Fruit fly (Drosophila melanogaster) whole organism, embryonic: Measurements from ENCODE around the gene Trf5.

Source experiments
- Antp ChIP-seq: fragments of 200-800 bp; sonication (Bioruptor generic); optimal IDR thresholded peaks from 3 replicates; lab custom pipeline; 2016; ENCODE audit warnings: missing biosample characterization, missing genetic modification characterization
- BtbVII ChIP-seq: fragments of 200-800 bp; sonication (Bioruptor generic); optimal IDR thresholded peaks from 3 replicates; lab custom pipeline; 2017; ENCODE audit warnings: missing biosample characterization, mild to moderate bottlenecking, missing genetic modification characterization
- CG10147 ChIP-seq: fragments of 200-800 bp; sonication (Bioruptor generic); optimal IDR thresholded peaks from 2 replicates; lab custom pipeline; 2019; ENCODE audit warnings: missing biosample characterization, mild to moderate bottlenecking, missing genetic modification characterization, moderate library complexity
- CG10321 ChIP-seq: fragments of 200-800 bp; sonication (Bioruptor generic); IDR thresholded peaks from 2 replicates; pipeline ENCODE4 v1.3.6; 2022; ENCODE audit warnings: missing biosample characterization, missing genetic modification characterization
- CG10543 ChIP-seq: fragments of 200-800 bp; sonication (Bioruptor generic); optimal IDR thresholded peaks from 3 replicates; lab custom pipeline; 2017; ENCODE audit warnings: missing biosample characterization, mild to moderate bottlenecking, missing genetic modification characterization, moderate library complexity
- CG11504 ChIP-seq: fragments of 200-800 bp; sonication (Bioruptor generic); optimal IDR thresholded peaks from 3 replicates; lab custom pipeline; 2019; ENCODE audit warnings: missing biosample characterization, mild to moderate bottlenecking, missing genetic modification characterization, moderate library complexity
- CG12769 ChIP-seq: fragments of 200-800 bp; sonication (Bioruptor generic); optimal IDR thresholded peaks from 2 replicates; lab custom pipeline; 2019; ENCODE audit warnings: missing biosample characterization, mild to moderate bottlenecking, missing genetic modification characterization, moderate library complexity
- CG13424 ChIP-seq: fragments of 200-800 bp; sonication (Bioruptor generic); optimal IDR thresholded peaks from 2 replicates; lab custom pipeline; 2019; ENCODE audit warnings: missing biosample characterization, mild to moderate bottlenecking, missing genetic modification characterization, moderate library complexity
- CG14441 ChIP-seq: fragments of 200-800 bp; sonication (Bioruptor generic); IDR thresholded peaks from 2 replicates; pipeline ENCODE4 v1.3.6; 2022; ENCODE audit warnings: missing biosample characterization, missing genetic modification characterization
- CG15514 ChIP-seq: fragments of 200-800 bp; sonication (Bioruptor generic); optimal IDR thresholded peaks from 3 replicates; lab custom pipeline; 2017; ENCODE audit warnings: missing biosample characterization, missing genetic modification characterization, mild to moderate bottlenecking, moderate library complexity, missing genetic modification reagents
- CG16779 ChIP-seq: fragments of 200-800 bp; sonication (Bioruptor generic); IDR thresholded peaks from 2 replicates; pipeline ENCODE4 v1.3.6; 2022; ENCODE audit warnings: missing biosample characterization, missing genetic modification characterization
- CG17612 ChIP-seq: fragments of 200-800 bp; sonication (Bioruptor generic); IDR thresholded peaks from 2 replicates; pipeline ENCODE4 v1.3.6; 2022; ENCODE audit warnings: missing biosample characterization, missing genetic modification characterization
- CG2116 ChIP-seq: fragments of 200-800 bp; sonication (Bioruptor generic); optimal IDR thresholded peaks from 3 replicates; lab custom pipeline; 2018; ENCODE audit warnings: missing biosample characterization, mild to moderate bottlenecking, missing genetic modification characterization
- CG2199 ChIP-seq: fragments of 200-800 bp; sonication (Bioruptor generic); IDR thresholded peaks from 3 replicates; pipeline ENCODE4 v1.3.6; 2022; ENCODE audit warnings: missing biosample characterization, missing genetic modification characterization
- CG2202 ChIP-seq: fragments of 200-800 bp; sonication (Bioruptor generic); optimal IDR thresholded peaks from 2 replicates; lab custom pipeline; 2018; ENCODE audit warnings: missing biosample characterization, mild to moderate bottlenecking, missing genetic modification characterization
- CG31365 ChIP-seq: fragments of 200-800 bp; sonication (Bioruptor generic); optimal IDR thresholded peaks from 2 replicates; lab custom pipeline; 2018; ENCODE audit warnings: missing biosample characterization, mild to moderate bottlenecking, missing genetic modification characterization
- CG6683 ChIP-seq: fragments of 200-800 bp; sonication (Bioruptor generic); optimal IDR thresholded peaks from 2 replicates; lab custom pipeline; 2017; ENCODE audit warnings: missing biosample characterization, mild to moderate bottlenecking, missing genetic modification characterization, missing genetic modification reagents
- CG6854 ChIP-seq: fragments of 200-800 bp; sonication (Bioruptor generic); optimal IDR thresholded peaks from 3 replicates; lab custom pipeline; 2017; ENCODE audit warnings: missing biosample characterization, mild to moderate bottlenecking, missing genetic modification characterization
- CG7987 ChIP-seq: fragments of 200-800 bp; sonication (Bioruptor generic); optimal IDR thresholded peaks from 2 replicates; lab custom pipeline; 2018; ENCODE audit warnings: missing biosample characterization, mild to moderate bottlenecking, missing genetic modification characterization, moderate library complexity
- CG8281 ChIP-seq: fragments of 200-800 bp; sonication (Bioruptor generic); optimal IDR thresholded peaks from 2 replicates; lab custom pipeline; 2018; ENCODE audit warnings: missing biosample characterization, mild to moderate bottlenecking, missing genetic modification characterization, moderate library complexity
- Fer3 ChIP-seq: fragments of 200-800 bp; sonication (Bioruptor generic); optimal IDR thresholded peaks from 2 replicates; lab custom pipeline; 2018; ENCODE audit warnings: missing biosample characterization, mild to moderate bottlenecking, missing genetic modification characterization, moderate library complexity
- Max ChIP-seq: fragments of 200-800 bp; sonication (Bioruptor generic); optimal IDR thresholded peaks from 2 replicates; lab custom pipeline; 2016; ENCODE audit warnings: missing biosample characterization, mild to moderate bottlenecking, missing genetic modification characterization
- Myb ChIP-seq: fragments of 200-800 bp; sonication (Bioruptor generic); optimal IDR thresholded peaks from 2 replicates; lab custom pipeline; 2016; ENCODE audit warnings: missing biosample characterization, missing genetic modification characterization
- NFAT ChIP-seq: fragments of 200-800 bp; sonication (Bioruptor generic); IDR thresholded peaks from 2 replicates; pipeline ENCODE4 v1.3.6; 2022; ENCODE audit warnings: missing biosample characterization, missing genetic modification characterization
- Nf-YA ChIP-seq: fragments of 200-800 bp; sonication (Bioruptor generic); IDR thresholded peaks from 2 replicates; pipeline ENCODE4 v1.3.6; 2022; ENCODE audit warnings: missing biosample characterization, missing genetic modification characterization
- Rfx ChIP-seq: fragments of 200-800 bp; sonication (Bioruptor generic); IDR thresholded peaks from 2 replicates; pipeline ENCODE4 v1.3.6; 2022; ENCODE audit warnings: missing biosample characterization, missing genetic modification characterization
- Sox100B ChIP-seq: fragments of 200-800 bp; sonication (Bioruptor generic); optimal IDR thresholded peaks from 3 replicates; lab custom pipeline; 2018; ENCODE audit warnings: missing biosample characterization, mild to moderate bottlenecking, missing genetic modification characterization
- Trl ChIP-seq, 3 experiments: fragments of >200 bp in 2 of 3; fragments of 200-800 bp in 1 of 3; sonication (Bioruptor generic) in 1 of 3; optimal IDR thresholded peaks; 2 replicates in 1 of 3; 3 replicates in 2 of 3; lab custom pipeline; 2016 to 2017; ENCODE audit warnings: missing biosample characterization in 1 of 3, missing genetic modification characterization in 1 of 3
- bbx ChIP-seq: fragments of 200-800 bp; sonication (Bioruptor generic); IDR thresholded peaks from 2 replicates; pipeline ENCODE4 v1.3.6; 2022; ENCODE audit warnings: missing biosample characterization, missing genetic modification characterization; ENCODE audit not compliant: partially characterized antibody
- bsh ChIP-seq, 2 experiments: fragments of 200-800 bp; sonication (Bioruptor generic); optimal IDR thresholded peaks; 2 replicates each; lab custom pipeline; 2017 to 2018; ENCODE audit warnings: mild to moderate bottlenecking in 2 of 2, missing biosample characterization in 2 of 2, missing genetic modification characterization in 2 of 2, moderate library complexity in 1 of 2
- crp ChIP-seq, 2 experiments: fragments of 200-800 bp; sonication (Bioruptor generic); optimal IDR thresholded peaks; 2 replicates in 1 of 2; 3 replicates in 1 of 2; lab custom pipeline; 2017; ENCODE audit warnings: missing biosample characterization in 2 of 2, missing genetic modification characterization in 2 of 2, mild to moderate bottlenecking in 1 of 2, moderate library complexity in 1 of 2
- da ChIP-seq: fragments of 200-800 bp; sonication (Bioruptor generic); optimal IDR thresholded peaks from 2 replicates; lab custom pipeline; 2016; ENCODE audit warnings: missing biosample characterization, missing genetic modification characterization
- ind ChIP-seq: fragments of 200-800 bp; sonication (Bioruptor generic); optimal IDR thresholded peaks from 3 replicates; lab custom pipeline; 2016; ENCODE audit warnings: missing biosample characterization, missing genetic modification characterization
- lab ChIP-seq: fragments of 200-800 bp; sonication (Bioruptor generic); optimal IDR thresholded peaks from 3 replicates; lab custom pipeline; 2017; ENCODE audit warnings: missing biosample characterization, missing genetic modification characterization, mild to moderate bottlenecking, moderate library complexity, missing genetic modification reagents
- lilli ChIP-seq: fragments of 200-800 bp; sonication (Bioruptor generic); optimal IDR thresholded peaks from 3 replicates; lab custom pipeline; 2016; ENCODE audit warnings: missing biosample characterization, missing genetic modification characterization
- mld ChIP-seq: fragments of 200-800 bp; sonication (Bioruptor generic); IDR thresholded peaks from 3 replicates; pipeline ENCODE4 v1.3.6; 2022; ENCODE audit warnings: missing biosample characterization, missing genetic modification characterization; ENCODE audit not compliant: partially characterized antibody
- sc ChIP-seq, 3 experiments: fragments of >200 bp in 2 of 3; fragments of 200-800 bp in 1 of 3; sonication (Bioruptor generic) in 1 of 3; optimal IDR thresholded peaks; 2 replicates in 2 of 3; 3 replicates in 1 of 3; lab custom pipeline; 2017; ENCODE audit warnings: mild to moderate bottlenecking in 1 of 3, missing biosample characterization in 1 of 3, missing genetic modification characterization in 1 of 3, missing genetic modification reagents in 1 of 3
- schlank ChIP-seq: fragments of 200-800 bp; sonication (Bioruptor generic); optimal IDR thresholded peaks from 2 replicates; lab custom pipeline; 2018; ENCODE audit warnings: missing biosample characterization, mild to moderate bottlenecking, missing genetic modification characterization
- sd ChIP-seq: fragments of 200-800 bp; sonication (Bioruptor generic); optimal IDR thresholded peaks from 3 replicates; lab custom pipeline; 2018; ENCODE audit warnings: missing biosample characterization, mild to moderate bottlenecking, missing genetic modification characterization, moderate library complexity
- sima ChIP-seq: fragments of 200-800 bp; sonication (Bioruptor generic); optimal IDR thresholded peaks from 2 replicates; lab custom pipeline; 2016; ENCODE audit warnings: missing biosample characterization, missing genetic modification characterization
- yki ChIP-seq: fragments of >200 bp; optimal IDR thresholded peaks from 3 replicates; lab custom pipeline; 2018

The Trf5 gene

dm6 chr2L:2729882-2730281, 33.6 kb upstream of the Trf5 start (continued):
- TF ChIP-seq NFAT (GFP tag; lab: Robert Waterston, UW): peak; percentile 93
- peak; percentile 15 for TF ChIP-seq schlank (tag; lab: Kevin White, UChicago)
- no peak for TF ChIP-seq da (GFP tag; lab: Kevin White, UChicago)
- peak; percentile 80 for TF ChIP-seq CG10543
- TF ChIP-seq CG10147: no peak
- 0 out of 3 replicates have a peak, but pooled peaks have one; percentile 48 for TF ChIP-seq CG2199
- TF ChIP-seq Myb: no peak
- TF ChIP-seq CG13424 (tag; lab: Kevin White, UChicago): peak; percentile 31
- TF ChIP-seq CG7987 (GFP tag; lab: Kevin White, UChicago): peak; percentile 51
- peak; percentile 73 for TF ChIP-seq CG14441 (GFP tag; lab: Robert Waterston, UW)
- TF ChIP-seq CG31365 (tag; lab: Kevin White, UChicago): no peak
- TF ChIP-seq CG6683 (GFP tag; lab: Kevin White, UChicago): no peak
- TF ChIP-seq sima (GFP tag; lab: Kevin White, UChicago): no peak
- TF ChIP-seq CG2116 (GFP tag; lab: Kevin White, UChicago): no peak
- TF ChIP-seq bbx (GFP tag; lab: Robert Waterston, UW): no peak
- peak; percentile 48 for TF ChIP-seq CG15514 (GFP tag; lab: Kevin White, UChicago)
- TF ChIP-seq BtbVII (GFP tag; lab: Kevin White, UChicago): peak; percentile 41
- TF ChIP-seq sd (tag; lab: Kevin White, UChicago): peak; percentile 27
- peak; percentile 66 for TF ChIP-seq Fer3 (tag; lab: Kevin White, UChicago)
- TF ChIP-seq lab (GFP tag; lab: Kevin White, UChicago): peak; percentile 74
- peak; percentile 42 for TF ChIP-seq lilli (GFP tag; lab: Kevin White, UChicago)
- TF ChIP-seq Rfx (GFP tag; lab: Robert Waterston, UW): peak; percentile 88
- no peak for TF ChIP-seq Max (GFP tag; lab: Kevin White, UChicago)
- TF ChIP-seq Trl (optimal IDR thresholded peaks at IDR 0.05; lab: Kevin White, UChicago): no peak
- TF ChIP-seq Trl (GFP tag; optimal IDR thresholded peaks at IDR 0.05; lab: Kevin White, UChicago): peak; percentile 6
- TF ChIP-seq ind (GFP tag; lab: Kevin White, UChicago): peak; percentile 67
- TF ChIP-seq sc (optimal IDR thresholded peaks at IDR 0.05; lab: Kevin White, UChicago): no peak
- TF ChIP-seq sc (GFP tag; optimal IDR thresholded peaks at IDR 0.05; lab: Kevin White, UChicago): no peak
- no peak for TF ChIP-seq crp (GFP tag; optimal IDR thresholded peaks at IDR 0.05; lab: Kevin White, UChicago)
- no peak for TF ChIP-seq mld
- TF ChIP-seq CG16779 (GFP tag; lab: Robert Waterston, UW): peak; percentile 64; the same call in 1 of the 2 replicates
- no peak for TF ChIP-seq CG2202 (tag; lab: Kevin White, UChicago)

dm6 chr2L:2728577-2728976, 32.3 kb upstream of the Trf5 start:
- no peak for TF ChIP-seq Antp (GFP tag; lab: Kevin White, UChicago)
- no peak for TF ChIP-seq yki (lab: Kevin White, UChicago)
- no peak for TF ChIP-seq CG6683 (GFP tag; lab: Kevin White, UChicago)
- TF ChIP-seq schlank (tag; lab: Kevin White, UChicago): no peak
- TF ChIP-seq CG6854 (GFP tag; lab: Kevin White, UChicago): no peak
- peak; percentile 15 for TF ChIP-seq Sox100B
- TF ChIP-seq CG11504 (tag; lab: Kevin White, UChicago): peak; percentile 8
- 0 out of 2 replicates have a peak, but pooled peaks have one; percentile 5 for TF ChIP-seq CG17612 (GFP tag; lab: Robert Waterston, UW)
- no peak for TF ChIP-seq CG12769
- no peak for TF ChIP-seq CG10321 (GFP tag; lab: Robert Waterston, UW)
- TF ChIP-seq bsh (GFP tag; optimal IDR thresholded peaks at IDR 0.05; lab: Kevin White, UChicago): peak in 1 of 2 experiments; percentile 37
- no peak for TF ChIP-seq Nf-YA
- no peak for TF ChIP-seq CG8281 (tag; lab: Kevin White, UChicago)
- TF ChIP-seq, all 482 proteins: peak for 4
